Fruit fly (Drosophila melanogaster): Measurements from ENCODE around the gene fd3F.

DNA sequence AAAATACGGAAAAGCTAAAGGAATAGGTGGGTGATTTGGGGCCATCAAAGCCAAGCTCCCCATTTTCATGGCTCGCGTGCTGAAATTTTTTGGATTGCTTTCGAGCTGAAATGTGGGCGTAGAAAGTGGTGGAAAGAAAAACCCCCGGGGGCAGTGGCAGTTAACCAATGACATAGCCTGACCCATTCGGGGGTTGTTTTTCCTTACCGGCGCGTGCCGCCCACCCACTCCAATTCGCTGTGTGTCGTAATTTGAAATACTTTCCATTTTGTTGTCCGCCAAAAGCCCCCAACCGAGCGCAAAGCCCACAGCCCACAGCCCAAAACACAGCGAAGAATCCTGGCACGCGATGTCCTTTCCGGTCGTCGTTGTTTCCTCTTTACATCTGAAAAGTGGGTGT is 6.4 kb downstream of the fd3F start:
- TF ChIP-seq Hr78 (GFP tag; optimal IDR thresholded peaks at IDR 0.05) (no peak), CrebA (GFP tag; optimal IDR thresholded peaks at IDR 0.05; ENCODE audit: borderline replicate concordance) (no peak), dl (GFP tag; optimal IDR thresholded peaks at IDR 0.05; ENCODE audit: insufficient read depth in 1 of 2, partially characterized antibody in 2 of 2) (no peak), psq (GFP tag; optimal IDR thresholded peaks at IDR 0.05) (no peak), jim (GFP tag; optimal IDR thresholded peaks at IDR 0.05) (no peak), Abd-B (GFP tag; optimal IDR thresholded peaks at IDR 0.05) (no peak), HLH106 (tag; optimal IDR thresholded peaks at IDR 0.05) (no peak), Myc (optimal IDR thresholded peaks at IDR 0.05) (no peak), Hr83 (GFP tag; optimal IDR thresholded peaks at IDR 0.05; ENCODE audit: poor library complexity, severe bottlenecking) (no peak), fru (GFP tag; optimal IDR thresholded peaks at IDR 0.05) (no peak)

Measured in whole organism, wandering third instar larva.